Worm (Caenorhabditis elegans) whole organism, midembryonic: ENCODE measurements around the gene mrps-17.

Experiments used
- T22C8.4 ChIP-seq: fragments of 200-800 bp; sonication (Bioruptor generic); IDR thresholded peaks from 2 replicates; pipeline ENCODE4 v1.3.6; 2022; ENCODE audit warnings: missing genetic modification characterization, missing compliant biosample characterization
- cog-1 ChIP-seq: sonication (generic microtip); optimal IDR thresholded peaks from 2 replicates; lab custom pipeline; 2016; ENCODE audit warnings: missing genetic modification characterization, missing compliant biosample characterization
- flt-1 ChIP-seq: fragments of 200-800 bp; sonication (Bioruptor generic); IDR thresholded peaks from 2 replicates; pipeline ENCODE4 v1.3.6; 2022; ENCODE audit warnings: missing genetic modification characterization, missing compliant biosample characterization
- klf-2 ChIP-seq: fragments of 200-800 bp; sonication (Bioruptor generic); conservative IDR thresholded peaks from 2 replicates; pipeline ENCODE4 v1.3.6; 2022; ENCODE audit warnings: missing genetic modification reagents, missing genetic modification characterization, missing compliant biosample characterization
- med-1 ChIP-seq: sonication (generic microtip); optimal IDR thresholded peaks from 2 replicates; lab custom pipeline; 2017; ENCODE audit warnings: missing genetic modification characterization, mild to moderate bottlenecking, missing compliant biosample characterization, antibody characterized with exemption, missing genetic modification reagents; ENCODE audit not compliant: insufficient read depth
- ref-1 ChIP-seq: fragments of 200-800 bp; sonication (Bioruptor generic); conservative IDR thresholded peaks from 2 replicates; pipeline ENCODE4 v1.3.6; 2022; ENCODE audit warnings: missing genetic modification reagents, missing genetic modification characterization, missing compliant biosample characterization
- tab-1 ChIP-seq: fragments of 200-800 bp; sonication (Bioruptor generic); IDR thresholded peaks from 2 replicates; pipeline ENCODE4 v1.3.6; 2022; ENCODE audit warnings: missing genetic modification characterization, missing compliant biosample characterization
- ztf-23 ChIP-seq: fragments of 200-800 bp; sonication (Bioruptor generic); IDR thresholded peaks from 2 replicates; pipeline ENCODE4 v1.3.6; 2022; ENCODE audit warnings: missing genetic modification reagents, missing genetic modification characterization, missing compliant biosample characterization
- ztf-29 ChIP-seq: fragments of 200-800 bp; sonication (Bioruptor generic); IDR thresholded peaks from 2 replicates; pipeline ENCODE4 v1.3.6; 2022; ENCODE audit warnings: missing genetic modification reagents, missing genetic modification characterization, missing compliant biosample characterization

The mrps-17 gene

DNA sequence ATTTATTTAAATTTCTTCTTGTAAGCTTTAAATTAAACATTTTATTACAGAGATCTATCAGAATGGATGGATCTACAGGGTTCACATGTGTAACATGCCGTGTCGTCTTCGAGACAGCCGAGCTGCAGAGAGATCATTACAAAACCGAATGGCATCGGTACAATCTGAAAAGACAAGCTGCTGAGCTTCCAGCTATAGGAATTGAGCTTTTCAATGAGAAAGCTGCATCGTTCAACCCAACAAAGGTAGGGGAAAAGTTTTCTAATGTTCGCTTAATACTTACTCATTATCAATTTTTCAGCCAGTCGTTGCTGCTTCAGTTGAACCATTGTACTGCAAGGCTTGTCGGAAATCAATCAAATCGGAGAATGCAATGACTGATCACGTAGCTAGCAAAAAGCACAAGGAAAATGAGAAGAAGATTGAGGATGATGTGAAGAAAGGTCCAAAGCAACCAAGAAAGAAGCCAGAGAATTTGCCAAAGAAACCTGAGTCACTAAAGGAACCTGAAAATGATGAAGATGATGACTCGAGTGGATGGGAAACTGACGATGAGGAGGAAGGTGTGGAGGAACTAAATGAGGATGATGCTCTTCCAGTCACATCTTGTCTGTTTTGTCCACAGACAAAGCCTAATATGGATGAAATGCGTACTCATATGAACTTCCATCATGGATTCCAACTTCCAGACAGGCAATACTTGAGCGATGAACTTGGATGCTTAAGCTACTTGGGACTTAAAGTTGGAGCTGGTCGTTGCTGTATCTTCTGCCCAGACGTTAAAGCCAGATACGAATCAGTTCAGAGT is 49.8 kb downstream of the mrps-17 start, which contains the start of gene znf-622:
Gene znf-622 (plus strand): TSS at position 51 of the 808 bp plus-strand sequence.
- TF ChIP-seq klf-2 (GFP tag; lab: Robert Waterston, UW) = no peak
- no peak for TF ChIP-seq ztf-23
- TF ChIP-seq tab-1 (GFP tag; lab: Robert Waterston, UW) = no peak
- TF ChIP-seq T22C8.4 (GFP tag; lab: Robert Waterston, UW) = no peak
- no peak for TF ChIP-seq flt-1 (GFP tag; lab: Robert Waterston, UW)
- TF ChIP-seq ref-1 (GFP tag; lab: Robert Waterston, UW) = no peak
- TF ChIP-seq ztf-29 (GFP tag; lab: Robert Waterston, UW) = no peak
- no peak for TF ChIP-seq med-1
- no peak for TF ChIP-seq cog-1
